Worm (Caenorhabditis elegans) whole organism, L1 larva: Measurements from ENCODE around the gene D1044.4.
A peak's percentile ranks its signal among the peaks of the same experiment; 100 is the strongest.

Experiments used
- C16A3.4 ChIP-seq: fragments of 150-350 bp; optimal IDR thresholded peaks from 2 replicates; lab custom pipeline; 2014; ENCODE audit warnings: missing biosample characterization, missing genetic modification characterization
- C34B4.2 ChIP-seq: sonication (generic microtip); optimal IDR thresholded peaks from 2 replicates; lab custom pipeline; 2017; ENCODE audit warnings: mild to moderate bottlenecking, missing genetic modification characterization, missing compliant biosample characterization
- F16B12.6 ChIP-seq: fragments of 150-350 bp; optimal IDR thresholded peaks from 2 replicates; lab custom pipeline; 2014; ENCODE audit warnings: missing biosample characterization, missing genetic modification characterization
- Y116A8C.19 ChIP-seq: sonication (generic microtip); optimal IDR thresholded peaks from 2 replicates; lab custom pipeline; 2016; ENCODE audit warnings: missing compliant biosample characterization, missing genetic modification characterization, borderline replicate concordance
- aha-1 ChIP-seq: fragments of 150-350 bp; optimal IDR thresholded peaks from 2 replicates; lab custom pipeline; 2014; ENCODE audit warnings: missing biosample characterization, missing genetic modification characterization
- alr-1 ChIP-seq: fragments of 200-800 bp; sonication (Bioruptor generic); optimal IDR thresholded peaks from 2 replicates; lab custom pipeline; 2018; ENCODE audit warnings: borderline replicate concordance, mild to moderate bottlenecking, missing genetic modification characterization, missing compliant biosample characterization
- ceh-63 ChIP-seq: fragments of 200-800 bp; sonication (Bioruptor generic); optimal IDR thresholded peaks from 2 replicates; lab custom pipeline; 2018; ENCODE audit warnings: mild to moderate bottlenecking, missing genetic modification characterization, missing compliant biosample characterization
- ceh-88 ChIP-seq: fragments of 200-800 bp; sonication (Bioruptor generic); IDR thresholded peaks from 2 replicates; pipeline ENCODE4 v1.3.6; 2022; ENCODE audit warnings: missing genetic modification characterization, missing compliant biosample characterization
- dpl-1 ChIP-seq, 3 experiments: fragments of 150-350 bp in 2 of 3; sonication (generic microtip) in 1 of 3; optimal IDR thresholded peaks; 2 replicates each; lab custom pipeline; 2014 to 2017; ENCODE audit warnings: missing biosample characterization in 3 of 3, missing genetic modification characterization in 3 of 3, missing genetic modification reagents in 3 of 3
- efl-1 ChIP-seq, 4 experiments: fragments of 150-350 bp; optimal IDR thresholded peaks in 3 of 4; peaks in 1 of 4; 1 replicate in 1 of 4; 2 replicates in 3 of 4; lab custom pipeline; 2014; ENCODE audit warnings: missing biosample characterization in 2 of 4, missing genetic modification characterization in 2 of 4, missing genetic modification reagents in 2 of 4
- egl-27 ChIP-seq, 2 experiments: fragments of 150-350 bp in 1 of 2; sonication (generic microtip); optimal IDR thresholded peaks; 3 replicates each; lab custom pipeline; 2017 to 2018; ENCODE audit warnings: missing biosample characterization in 2 of 2, missing genetic modification characterization in 2 of 2, missing genetic modification reagents in 2 of 2
- fkh-10 ChIP-seq: sonication (generic microtip); optimal IDR thresholded peaks from 2 replicates; lab custom pipeline; 2017; ENCODE audit warnings: missing biosample characterization, missing genetic modification reagents, missing genetic modification characterization
- fkh-4 ChIP-seq: sonication (generic microtip); optimal IDR thresholded peaks from 2 replicates; lab custom pipeline; 2016; ENCODE audit warnings: missing compliant biosample characterization, missing genetic modification characterization, borderline replicate concordance
- hlh-17 ChIP-seq: fragments of 200-800 bp; sonication (Bioruptor generic); optimal IDR thresholded peaks from 2 replicates; lab custom pipeline; 2018; ENCODE audit warnings: missing genetic modification characterization, mild to moderate bottlenecking, missing compliant biosample characterization, moderate library complexity, borderline replicate concordance
- hlh-4 ChIP-seq: sonication (generic microtip); optimal IDR thresholded peaks from 2 replicates; lab custom pipeline; 2016; ENCODE audit warnings: mild to moderate bottlenecking, missing genetic modification characterization, missing compliant biosample characterization
- irx-1 ChIP-seq: sonication (generic microtip); optimal IDR thresholded peaks from 2 replicates; lab custom pipeline; 2016; ENCODE audit warnings: missing genetic modification characterization, missing compliant biosample characterization
- isw-1 ChIP-seq: fragments of 200-800 bp; sonication (Bioruptor generic); IDR thresholded peaks from 2 replicates; pipeline ENCODE4 v1.3.6; 2022; ENCODE audit warnings: missing genetic modification characterization, missing compliant biosample characterization
- lin-14 ChIP-seq: fragments of 200-800 bp; sonication (Bioruptor generic); optimal IDR thresholded peaks from 2 replicates; lab custom pipeline; 2018; ENCODE audit warnings: mild to moderate bottlenecking, missing genetic modification characterization, moderate library complexity, missing compliant biosample characterization
- lin-15B ChIP-seq: fragments of 150-350 bp; sonication (generic microtip); optimal IDR thresholded peaks from 3 replicates; lab custom pipeline; 2014; ENCODE audit warnings: missing biosample characterization, missing genetic modification characterization
- lin-39 ChIP-seq: fragments of 150-350 bp; optimal IDR thresholded peaks from 2 replicates; lab custom pipeline; 2014; ENCODE audit warnings: missing biosample characterization, missing genetic modification reagents, missing genetic modification characterization
- lir-3 ChIP-seq: sonication (generic microtip); optimal IDR thresholded peaks from 2 replicates; lab custom pipeline; 2016; ENCODE audit warnings: mild to moderate bottlenecking, missing genetic modification characterization, moderate library complexity, missing compliant biosample characterization; ENCODE audit not compliant: poor library complexity
- mab-9 ChIP-seq: fragments of 200-800 bp; sonication (Bioruptor generic); IDR thresholded peaks from 2 replicates; pipeline ENCODE4 v1.3.6; 2022; ENCODE audit warnings: missing genetic modification reagents, missing genetic modification characterization, missing compliant biosample characterization
- mdl-1 ChIP-seq, 2 experiments: fragments of 150-350 bp; optimal IDR thresholded peaks; 2 replicates each; lab custom pipeline; 2014 to 2017; ENCODE audit warnings: missing biosample characterization in 2 of 2, missing genetic modification characterization in 2 of 2, inconsistent platforms in 1 of 2
- mef-2 ChIP-seq: fragments of 150-350 bp; optimal IDR thresholded peaks from 2 replicates; lab custom pipeline; 2014; ENCODE audit warnings: missing biosample characterization, missing genetic modification characterization
- nhr-11 ChIP-seq: fragments of 150-350 bp; optimal IDR thresholded peaks from 2 replicates; lab custom pipeline; 2014; ENCODE audit warnings: missing biosample characterization, missing genetic modification characterization
- nhr-19 ChIP-seq: fragments of 200-800 bp; sonication (Bioruptor generic); conservative IDR thresholded peaks from 2 replicates; pipeline ENCODE4 v1.3.6; 2022; ENCODE audit warnings: missing genetic modification characterization, missing compliant biosample characterization
- nhr-20 ChIP-seq: sonication (generic microtip); optimal IDR thresholded peaks from 2 replicates; lab custom pipeline; 2016; ENCODE audit warnings: mild to moderate bottlenecking, missing genetic modification characterization, missing compliant biosample characterization
- nhr-28 ChIP-seq: fragments of 150-350 bp; optimal IDR thresholded peaks from 2 replicates; lab custom pipeline; 2014; ENCODE audit warnings: missing biosample characterization, missing genetic modification characterization
- nhr-77 ChIP-seq: fragments of 150-350 bp; optimal IDR thresholded peaks from 2 replicates; lab custom pipeline; 2014; ENCODE audit warnings: missing biosample characterization, missing genetic modification characterization
- nhr-84 ChIP-seq: sonication (generic microtip); optimal IDR thresholded peaks from 2 replicates; lab custom pipeline; 2017; ENCODE audit warnings: missing biosample characterization, missing genetic modification characterization
- nhr-85 ChIP-seq: sonication (generic microtip); peaks from one replicate; lab custom pipeline; 2016; ENCODE audit warnings: missing genetic modification characterization, inconsistent platforms, missing compliant biosample characterization
- pax-3 ChIP-seq: fragments of 200-800 bp; sonication (Bioruptor generic); optimal IDR thresholded peaks from 2 replicates; lab custom pipeline; 2018; ENCODE audit warnings: mild to moderate bottlenecking, missing genetic modification characterization, moderate library complexity, missing compliant biosample characterization
- pqm-1 ChIP-seq: sonication (generic microtip); optimal IDR thresholded peaks from 3 replicates; lab custom pipeline; 2017; ENCODE audit warnings: missing biosample characterization, missing genetic modification characterization
- rnt-1 ChIP-seq: sonication (generic microtip); optimal IDR thresholded peaks from 2 replicates; lab custom pipeline; 2016; ENCODE audit warnings: mild to moderate bottlenecking, missing genetic modification characterization, moderate library complexity, missing compliant biosample characterization
- skn-1 ChIP-seq: fragments of 150-350 bp; optimal IDR thresholded peaks from 2 replicates; lab custom pipeline; 2014; ENCODE audit warnings: missing biosample characterization, missing genetic modification characterization
- snpc-4 ChIP-seq: fragments of 150-350 bp; optimal IDR thresholded peaks from 2 replicates; lab custom pipeline; 2014; ENCODE audit warnings: missing biosample characterization, missing genetic modification characterization
- snu-23 ChIP-seq: sonication (generic microtip); optimal IDR thresholded peaks from 2 replicates; lab custom pipeline; 2016; ENCODE audit warnings: missing genetic modification characterization, missing compliant biosample characterization
- sox-4 ChIP-seq: sonication (generic microtip); optimal IDR thresholded peaks from 2 replicates; lab custom pipeline; 2016; ENCODE audit warnings: missing genetic modification characterization, missing compliant biosample characterization
- swsn-7 ChIP-seq: sonication (generic microtip); optimal IDR thresholded peaks from 2 replicates; lab custom pipeline; 2016; ENCODE audit warnings: missing genetic modification characterization, missing compliant biosample characterization
- tbx-2 ChIP-seq: sonication (generic microtip); optimal IDR thresholded peaks from 2 replicates; lab custom pipeline; 2016; ENCODE audit warnings: missing genetic modification characterization, missing compliant biosample characterization
- unc-62 ChIP-seq: fragments of 150-350 bp; optimal IDR thresholded peaks from 2 replicates; lab custom pipeline; 2014; ENCODE audit warnings: missing biosample characterization, missing genetic modification reagents, missing genetic modification characterization
- unc-86 ChIP-seq: sonication (generic microtip); optimal IDR thresholded peaks from 2 replicates; lab custom pipeline; 2016; ENCODE audit warnings: missing genetic modification characterization, missing compliant biosample characterization
- unc-98 ChIP-seq: fragments of 200-800 bp; sonication (Bioruptor generic); IDR thresholded peaks from 2 replicates; pipeline ENCODE4 v1.3.6; 2022; ENCODE audit warnings: missing genetic modification characterization, missing compliant biosample characterization
- vab-15 ChIP-seq: sonication (generic microtip); optimal IDR thresholded peaks from 2 replicates; lab custom pipeline; 2017; ENCODE audit warnings: missing genotype, mild to moderate bottlenecking, missing genetic modification characterization, missing compliant biosample characterization
- ztf-11 ChIP-seq, 2 experiments: sonication (generic microtip); optimal IDR thresholded peaks; 2 replicates each; lab custom pipeline; 2016 to 2017; ENCODE audit warnings: missing genetic modification characterization in 2 of 2, missing biosample characterization in 1 of 2, missing compliant biosample characterization in 1 of 2
- ztf-4 ChIP-seq: fragments of 150-350 bp; optimal IDR thresholded peaks from 2 replicates; lab custom pipeline; 2014; ENCODE audit warnings: missing biosample characterization, missing genetic modification characterization

Gene D1044.4

ce11 chrIII:5502915-5503575 is 18.8 kb downstream of the D1044.4 start (continued):
- TF ChIP-seq irx-1 (tag; lab: Kevin White, UChicago), result peak; percentile 27
- TF ChIP-seq nhr-11, result no peak
- no peak for TF ChIP-seq hlh-17
- peak; percentile 35 for TF ChIP-seq snpc-4 (tag; lab: Kevin White, UChicago)
- TF ChIP-seq nhr-77 (tag; lab: Kevin White, UChicago), result no peak
- no peak; the same call in 1 of the 2 replicates for TF ChIP-seq mab-9
- no peak for TF ChIP-seq fkh-10 (GFP tag; lab: Kevin White, UChicago)
- TF ChIP-seq sox-4 (tag; lab: Kevin White, UChicago), result no peak
- no peak for TF ChIP-seq aha-1 (tag; lab: Kevin White, UChicago)
- no peak for TF ChIP-seq F16B12.6 (tag; lab: Kevin White, UChicago)
- TF ChIP-seq vab-15 (tag; lab: Kevin White, UChicago), result no peak
- no peak for TF ChIP-seq unc-62 (GFP tag; lab: Kevin White, UChicago)
- TF ChIP-seq egl-27 (tag; optimal IDR thresholded peaks at IDR 0.05; lab: Kevin White, UChicago), result peak in 1 of 2 experiments; percentile 20
- no peak for TF ChIP-seq unc-98 (GFP tag; lab: Robert Waterston, UW)
- no peak for TF ChIP-seq Y116A8C.19 (tag; lab: Kevin White, UChicago)
- TF ChIP-seq nhr-84 (tag; lab: Kevin White, UChicago), result no peak
- TF ChIP-seq snu-23 (GFP tag; lab: Kevin White, UChicago), result peak; percentile 65
- TF ChIP-seq ztf-11 (tag; optimal IDR thresholded peaks at IDR 0.05; lab: Kevin White, UChicago), result no peak
- TF ChIP-seq pax-3 (tag; lab: Kevin White, UChicago), result peak; percentile 43
- peak; percentile 37 for TF ChIP-seq tbx-2 (tag; lab: Kevin White, UChicago)
- TF ChIP-seq lir-3, result peak; percentile 4
- no peak for TF ChIP-seq mef-2 (tag; lab: Kevin White, UChicago)
- peak; percentile 51 for TF ChIP-seq skn-1
- no peak for TF ChIP-seq fkh-4 (tag; lab: Kevin White, UChicago)
- peak; percentile 6 for TF ChIP-seq lin-15B (tag; lab: Kevin White, UChicago)
- TF ChIP-seq lin-14 (GFP tag; lab: Kevin White, UChicago), result peak; percentile 86
- no peak for TF ChIP-seq ceh-88 (GFP tag; lab: Robert Waterston, UW)
- TF ChIP-seq rnt-1 (tag; lab: Kevin White, UChicago), result peak; percentile 40
- TF ChIP-seq unc-86 (tag; lab: Kevin White, UChicago), result no peak
- TF ChIP-seq C16A3.4 (tag; lab: Kevin White, UChicago), result no peak
- no peak for TF ChIP-seq C34B4.2
- TF ChIP-seq isw-1 (GFP tag; lab: Robert Waterston, UW), result no peak; the same call in 1 of the 2 replicates

- TF ChIP-seq swsn-7 (tag; lab: Kevin White, UChicago), result no peak
- no peak for TF ChIP-seq hlh-4 (tag; lab: Kevin White, UChicago)
- no peak for TF ChIP-seq lin-39 (tag; lab: Kevin White, UChicago)
- no peak for TF ChIP-seq pqm-1 (tag; lab: Kevin White, UChicago)
- no peak for TF ChIP-seq rnt-1 (tag; lab: Kevin White, UChicago)
- peak; percentile 78 for TF ChIP-seq snu-23 (GFP tag; lab: Kevin White, UChicago)
- peak in 1 of 2 experiments; percentile 41 for TF ChIP-seq efl-1 (optimal IDR thresholded peaks at IDR 0.05; lab: Kevin White, UChicago)
- TF ChIP-seq efl-1 (GFP tag; optimal IDR thresholded peaks at IDR 0.05 in 1 of 2; lab: Kevin White, UChicago), result peak; percentile 42 to 95
- peak; percentile 63 for TF ChIP-seq lin-14 (GFP tag; lab: Kevin White, UChicago)
- TF ChIP-seq nhr-28 (tag; lab: Kevin White, UChicago), result no peak
- peak in 1 of 2 experiments; percentile 14 for TF ChIP-seq ztf-11 (tag; optimal IDR thresholded peaks at IDR 0.05; lab: Kevin White, UChicago)
- no peak for TF ChIP-seq ceh-88 (GFP tag; lab: Robert Waterston, UW)
- TF ChIP-seq nhr-85 (tag; lab: Kevin White, UChicago), result peak; percentile 80
- no peak for TF ChIP-seq snpc-4 (tag; lab: Kevin White, UChicago)
- TF ChIP-seq lin-15B (tag; lab: Kevin White, UChicago), result no peak
- TF ChIP-seq mdl-1 (tag; optimal IDR thresholded peaks at IDR 0.05; lab: Kevin White, UChicago), result peak in 1 of 2 experiments; percentile 84
- TF ChIP-seq nhr-19 (GFP tag; lab: Robert Waterston, UW), result peak; percentile 52
- TF ChIP-seq F16B12.6 (tag; lab: Kevin White, UChicago), result no peak
- TF ChIP-seq ztf-4, result no peak
- no peak for TF ChIP-seq vab-15 (tag; lab: Kevin White, UChicago)
- TF ChIP-seq nhr-20 (tag; lab: Kevin White, UChicago), result peak; percentile 76
- peak; percentile 14 to 54 (median 50) for TF ChIP-seq dpl-1 (GFP tag; optimal IDR thresholded peaks at IDR 0.05; lab: Kevin White, UChicago)
- no peak for TF ChIP-seq aha-1 (tag; lab: Kevin White, UChicago)
- no peak for TF ChIP-seq Y116A8C.19 (tag; lab: Kevin White, UChicago)
- TF ChIP-seq ceh-63 (GFP tag; lab: Kevin White, UChicago), result no peak
- no peak for TF ChIP-seq alr-1 (tag; lab: Kevin White, UChicago)
- TF ChIP-seq isw-1 (GFP tag; lab: Robert Waterston, UW), result no peak
Measured at ce11 chrIII:5501358-5502287, 20.2 kb downstream of the D1044.4 start, which contains the start of gene R02F2.1. R02F2.1 (plus strand) TSS chrIII:5501885.
